Worm (Caenorhabditis elegans): Measurements from ENCODE around the gene srz-83.

- TF ChIP-seq tbx-11 (GFP tag; IDR thresholded peaks at IDR 0.05) (no peak), scrt-1 (GFP tag; IDR thresholded peaks at IDR 0.05) (no peak), aly-1 (tag; optimal IDR thresholded peaks at IDR 0.05) (no peak), hnd-1 (tag; optimal IDR thresholded peaks at IDR 0.05) (no peak), B0310.2 (tag; optimal IDR thresholded peaks at IDR 0.05) (no peak), F13C5.2 (tag; optimal IDR thresholded peaks at IDR 0.05) (no peak), hmg-4 (GFP tag; optimal IDR thresholded peaks at IDR 0.05) (no peak), ama-1 (optimal IDR thresholded peaks at IDR 0.05) (no peak), ceh-36 (tag; optimal IDR thresholded peaks at IDR 0.05) (no peak), ceh-13 (GFP tag; optimal IDR thresholded peaks at IDR 0.05) (no peak)
These were observed 27.1 kb upstream of the srz-83 start, which contains the start of gene srz-69 for ce11 chrIV:3477124-3477523.

Measured in whole organism, early embryonic.